Worm (Caenorhabditis elegans) whole organism, midembryonic: ENCODE data around the gene C14E2.7.
A peak's percentile ranks its signal among the peaks of the same experiment; 100 is the strongest.

Source experiments
- T22C8.4 ChIP-seq: fragments of 200-800 bp; sonication (Bioruptor generic); IDR thresholded peaks from 2 replicates; pipeline ENCODE4 v1.3.6; 2022; ENCODE audit warnings: missing genetic modification characterization, missing compliant biosample characterization
- cog-1 ChIP-seq: sonication (generic microtip); optimal IDR thresholded peaks from 2 replicates; lab custom pipeline; 2016; ENCODE audit warnings: missing genetic modification characterization, missing compliant biosample characterization
- flt-1 ChIP-seq: fragments of 200-800 bp; sonication (Bioruptor generic); IDR thresholded peaks from 2 replicates; pipeline ENCODE4 v1.3.6; 2022; ENCODE audit warnings: missing genetic modification characterization, missing compliant biosample characterization
- klf-2 ChIP-seq: fragments of 200-800 bp; sonication (Bioruptor generic); conservative IDR thresholded peaks from 2 replicates; pipeline ENCODE4 v1.3.6; 2022; ENCODE audit warnings: missing genetic modification reagents, missing genetic modification characterization, missing compliant biosample characterization
- med-1 ChIP-seq: sonication (generic microtip); optimal IDR thresholded peaks from 2 replicates; lab custom pipeline; 2017; ENCODE audit warnings: missing genetic modification characterization, mild to moderate bottlenecking, missing compliant biosample characterization, antibody characterized with exemption, missing genetic modification reagents; ENCODE audit not compliant: insufficient read depth
- ref-1 ChIP-seq: fragments of 200-800 bp; sonication (Bioruptor generic); conservative IDR thresholded peaks from 2 replicates; pipeline ENCODE4 v1.3.6; 2022; ENCODE audit warnings: missing genetic modification reagents, missing genetic modification characterization, missing compliant biosample characterization
- tab-1 ChIP-seq: fragments of 200-800 bp; sonication (Bioruptor generic); IDR thresholded peaks from 2 replicates; pipeline ENCODE4 v1.3.6; 2022; ENCODE audit warnings: missing genetic modification characterization, missing compliant biosample characterization
- ztf-23 ChIP-seq: fragments of 200-800 bp; sonication (Bioruptor generic); IDR thresholded peaks from 2 replicates; pipeline ENCODE4 v1.3.6; 2022; ENCODE audit warnings: missing genetic modification reagents, missing genetic modification characterization, missing compliant biosample characterization
- ztf-29 ChIP-seq: fragments of 200-800 bp; sonication (Bioruptor generic); IDR thresholded peaks from 2 replicates; pipeline ENCODE4 v1.3.6; 2022; ENCODE audit warnings: missing genetic modification reagents, missing genetic modification characterization, missing compliant biosample characterization

Gene C14E2.7

ce11 chrX:1848575-1848974 lies 32.4 kb downstream of the C14E2.7 start, which contains the start of gene ceh-41:
Gene ceh-41, minus strand, starts transcription at chrX:1848675.
- TF ChIP-seq klf-2 (GFP tag; lab: Robert Waterston, UW), result no peak

ce11 chrX:1850525-1850924 lies 34.3 kb downstream of the C14E2.7 start:
- TF ChIP-seq flt-1, result no peak
- TF ChIP-seq cog-1 (tag; lab: Kevin White, UChicago), result no peak
- no peak for TF ChIP-seq T22C8.4 (GFP tag; lab: Robert Waterston, UW)

ce11 chrX:1852636-1853035 lies 36.4 kb downstream of the C14E2.7 start, which contains the start of gene ceh-21:
Gene ceh-21, minus strand, starts transcription at chrX:1852736.
- TF ChIP-seq flt-1, result no peak
- no peak for TF ChIP-seq klf-2 (GFP tag; lab: Robert Waterston, UW)
- no peak for TF ChIP-seq cog-1 (tag; lab: Kevin White, UChicago)
- TF ChIP-seq ztf-29, result no peak
- TF ChIP-seq tab-1 (GFP tag; lab: Robert Waterston, UW), result no peak
- no peak for TF ChIP-seq ztf-23 (GFP tag; lab: Robert Waterston, UW)
- no peak for TF ChIP-seq med-1 (GFP tag; lab: Kevin White, UChicago)
- TF ChIP-seq T22C8.4 (GFP tag; lab: Robert Waterston, UW), result no peak
- TF ChIP-seq ref-1 (GFP tag; lab: Robert Waterston, UW), result no peak

ce11 chrX:1853596-1853995 lies 37.4 kb downstream of the C14E2.7 start, which contains the start of gene T26C11.9:
Gene T26C11.9, minus strand, starts transcription at chrX:1853849.
- peak; percentile 39; the same call in 1 of the 2 replicates for TF ChIP-seq T22C8.4 (GFP tag; lab: Robert Waterston, UW)
- TF ChIP-seq ztf-23 (GFP tag; lab: Robert Waterston, UW), result no peak

- TF ChIP-seq ztf-29 (no peak), tab-1 (GFP tag; lab: Robert Waterston, UW) (0 out of 2 replicates have a peak, but pooled peaks have one; percentile 56), T22C8.4 (GFP tag; lab: Robert Waterston, UW) (no peak), ref-1 (GFP tag; lab: Robert Waterston, UW) (no peak), klf-2 (GFP tag; lab: Robert Waterston, UW) (no peak), flt-1 (peak; percentile 65; the same call in 1 of the 2 replicates), ztf-23 (GFP tag; lab: Robert Waterston, UW) (peak; percentile 36; the same call in 1 of the 2 replicates), med-1 (GFP tag; lab: Kevin White, UChicago) (no peak), cog-1 (tag; lab: Kevin White, UChicago) (peak; percentile 40)
These were observed 40.0 kb downstream of the C14E2.7 start, which contains the start of gene ceh-39 for ce11 chrX:1856160-1856559. Gene ceh-39, minus strand, starts transcription at chrX:1856172.

ce11 chrX:1857777-1858176 lies 41.6 kb downstream of the C14E2.7 start:
- no peak for TF ChIP-seq tab-1 (GFP tag; lab: Robert Waterston, UW)
- TF ChIP-seq ref-1 (GFP tag; lab: Robert Waterston, UW), result no peak
- TF ChIP-seq ztf-23 (GFP tag; lab: Robert Waterston, UW), result no peak
- TF ChIP-seq flt-1, result no peak
- TF ChIP-seq T22C8.4 (GFP tag; lab: Robert Waterston, UW), result no peak
- no peak for TF ChIP-seq klf-2 (GFP tag; lab: Robert Waterston, UW)
- TF ChIP-seq med-1 (GFP tag; lab: Kevin White, UChicago), result no peak
- no peak for TF ChIP-seq ztf-29
- no peak for TF ChIP-seq cog-1 (tag; lab: Kevin White, UChicago)

ce11 chrX:1858616-1859015 lies 42.4 kb downstream of the C14E2.7 start:
- TF ChIP-seq ref-1 (GFP tag; lab: Robert Waterston, UW), result peak; percentile 78
- peak; percentile 90 for TF ChIP-seq ztf-23 (GFP tag; lab: Robert Waterston, UW)
- peak; percentile 88 for TF ChIP-seq ztf-29
- peak; percentile 92 for TF ChIP-seq tab-1 (GFP tag; lab: Robert Waterston, UW)
- peak; percentile 61 for TF ChIP-seq cog-1 (tag; lab: Kevin White, UChicago)
- peak; percentile 94 for TF ChIP-seq flt-1
- peak; percentile 76 for TF ChIP-seq T22C8.4 (GFP tag; lab: Robert Waterston, UW)
- TF ChIP-seq klf-2 (GFP tag; lab: Robert Waterston, UW), result peak; percentile 79; the same call in 1 of the 2 replicates
- TF ChIP-seq med-1 (GFP tag; lab: Kevin White, UChicago), result peak; percentile 69

- TF ChIP-seq ztf-29 (no peak), ztf-23 (GFP tag; lab: Robert Waterston, UW) (no peak), ref-1 (GFP tag; lab: Robert Waterston, UW) (no peak), cog-1 (tag; lab: Kevin White, UChicago) (no peak), tab-1 (GFP tag; lab: Robert Waterston, UW) (no peak), med-1 (GFP tag; lab: Kevin White, UChicago) (no peak)
These were observed 44.2 kb downstream of the C14E2.7 start, which contains the start of gene T26C11.8 for ce11 chrX:1860422-1860821. Gene T26C11.8, plus strand, starts transcription at chrX:1860722.

- TF ChIP-seq klf-2 (GFP tag; lab: Robert Waterston, UW), result no peak
- TF ChIP-seq ref-1 (GFP tag; lab: Robert Waterston, UW), result no peak
These were observed 48.7 kb downstream of the C14E2.7 start, which contains the start of gene tbx-41 for ce11 chrX:1864946-1865345. Gene tbx-41, plus strand, starts transcription at chrX:1865246.
